Worm (Caenorhabditis elegans): ENCODE measurements around the gene ugt-59.

Gene ugt-59

DNA sequence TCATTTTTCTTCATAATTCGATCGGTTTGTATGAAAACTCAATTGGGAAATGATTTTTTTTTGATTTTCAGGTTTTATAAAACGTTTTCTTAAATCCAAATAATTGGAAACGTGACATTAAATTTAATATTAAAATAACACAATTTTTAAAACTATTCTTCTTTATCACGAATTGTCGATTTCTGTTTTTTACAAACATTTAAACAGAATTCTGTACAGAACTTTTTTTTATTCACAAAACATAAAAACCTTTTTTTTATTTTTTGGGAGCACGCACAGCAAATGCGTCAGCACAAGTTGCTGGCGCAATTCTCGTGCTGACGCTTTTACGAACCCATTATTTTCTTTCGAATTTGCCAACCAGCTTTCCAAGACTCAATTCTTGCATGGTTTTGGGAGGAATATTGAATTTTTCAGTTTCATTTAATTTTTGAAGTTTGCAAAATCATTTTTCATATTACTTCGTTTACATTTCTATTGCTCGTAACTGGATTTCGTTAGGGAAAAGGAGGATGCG is 13.4 kb downstream of the ugt-59 start, which contains the start of gene mpz-5 (continued):
- TF ChIP-seq unc-55 (GFP tag; optimal IDR thresholded peaks at IDR 0.05): no peak
- TF ChIP-seq ceh-24 (tag; optimal IDR thresholded peaks at IDR 0.05): no peak
- TF ChIP-seq sox-2 (GFP tag; IDR thresholded peaks at IDR 0.05): no peak
- TF ChIP-seq pros-1 (tag; optimal IDR thresholded peaks at IDR 0.05): no peak
- TF ChIP-seq unc-42 (tag; optimal IDR thresholded peaks at IDR 0.05): no peak
- no peak for TF ChIP-seq dmd-4 (tag; optimal IDR thresholded peaks at IDR 0.05; ENCODE audit: borderline replicate concordance)
- TF ChIP-seq F13H6.1 (tag; optimal IDR thresholded peaks at IDR 0.05): no peak
- peak; percentile 40 for TF ChIP-seq nfya-1 (tag; optimal IDR thresholded peaks at IDR 0.05)
- peak; percentile 9 for TF ChIP-seq lin-11 (tag; optimal IDR thresholded peaks at IDR 0.05)
- no peak for TF ChIP-seq elt-4 (tag; optimal IDR thresholded peaks at IDR 0.05)
- TF ChIP-seq Y22D7AL.16 (tag; optimal IDR thresholded peaks at IDR 0.05): no peak
- no peak for TF ChIP-seq ceh-48 (tag; optimal IDR thresholded peaks at IDR 0.05)

DNA sequence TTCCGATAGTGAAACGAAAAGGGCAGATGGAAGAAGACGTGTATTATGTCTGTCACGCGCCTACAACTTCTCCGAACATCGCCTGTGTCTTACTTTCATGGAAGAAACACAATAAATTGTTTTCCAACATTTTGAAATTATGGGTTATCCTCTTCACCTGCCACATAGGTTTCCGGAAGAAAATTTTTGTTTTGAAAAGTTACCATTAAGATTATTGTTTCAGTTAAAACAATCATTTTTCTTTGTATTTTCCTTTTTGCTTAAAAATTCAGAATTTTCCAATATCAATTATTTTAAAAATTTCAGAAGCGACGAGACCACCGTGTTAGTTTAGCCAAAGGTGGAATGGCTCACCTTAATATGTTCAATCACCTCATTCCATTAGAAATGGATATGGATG is 14.2 kb downstream of the ugt-59 start, which contains the start of gene mask-1:
TSS of gene mask-1 (plus strand) at position 301 of the 400 bp plus-strand sequence.
- TF ChIP-seq ttx-3 (tag; optimal IDR thresholded peaks at IDR 0.05) (no peak), nfya-1 (tag; optimal IDR thresholded peaks at IDR 0.05) (no peak), che-1 (tag; optimal IDR thresholded peaks at IDR 0.05) (no peak), pat-9 (tag; optimal IDR thresholded peaks at IDR 0.05) (no peak), T23F11.4 (GFP tag; optimal IDR thresholded peaks at IDR 0.05) (no peak), unc-3 (GFP tag; conservative IDR thresholded peaks at IDR 0.05) (no peak), unc-3 (tag; optimal IDR thresholded peaks at IDR 0.05) (no peak), fax-1 (tag; optimal IDR thresholded peaks at IDR 0.05) (no peak), ceh-45 (GFP tag; IDR thresholded peaks at IDR 0.05) (no peak), ahr-1 (tag; optimal IDR thresholded peaks at IDR 0.05) (no peak), lin-11 (tag; optimal IDR thresholded peaks at IDR 0.05) (no peak), hlh-6 (tag; optimal IDR thresholded peaks at IDR 0.05) (no peak), F13H6.1 (tag; optimal IDR thresholded peaks at IDR 0.05) (no peak), unc-42 (tag; optimal IDR thresholded peaks at IDR 0.05) (no peak)

DNA sequence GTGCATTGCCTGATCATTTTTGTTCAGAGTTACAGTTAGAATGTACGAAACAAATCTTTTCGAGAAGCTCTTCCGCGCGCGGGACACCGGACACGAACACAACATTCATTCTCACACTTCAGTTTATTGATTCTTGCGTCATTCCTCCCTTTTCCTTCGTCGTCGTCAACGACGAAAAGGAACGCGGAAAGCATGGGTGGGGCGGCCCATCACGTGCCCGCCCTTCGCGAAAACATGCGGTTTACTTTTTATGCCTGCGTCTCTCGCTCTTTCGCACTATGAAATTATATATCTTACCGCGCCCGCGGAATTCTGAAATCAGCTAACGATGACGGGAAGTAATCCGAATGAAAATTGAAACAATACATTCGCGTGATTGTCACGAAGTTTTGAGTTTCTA is 20.2 kb downstream of the ugt-59 start:
- TF ChIP-seq T23F11.4 (GFP tag; optimal IDR thresholded peaks at IDR 0.05): no peak
- no peak for TF ChIP-seq mec-3 (tag; optimal IDR thresholded peaks at IDR 0.05; ENCODE audit: borderline replicate concordance)
- peak; percentile 7 for TF ChIP-seq elt-2 (tag; optimal IDR thresholded peaks at IDR 0.05)
- TF ChIP-seq ztf-16 (tag; optimal IDR thresholded peaks at IDR 0.05): no peak
- TF ChIP-seq unc-55 (GFP tag; optimal IDR thresholded peaks at IDR 0.05): peak; percentile 49
- peak; percentile 80 for TF ChIP-seq ceh-34 (tag; optimal IDR thresholded peaks at IDR 0.05)
- no peak for TF ChIP-seq sdc-2 (tag; optimal IDR thresholded peaks at IDR 0.05)
- no peak for TF ChIP-seq C38D4.7 (GFP tag; optimal IDR thresholded peaks at IDR 0.05)
- TF ChIP-seq Y22D7AL.16 (tag; optimal IDR thresholded peaks at IDR 0.05): no peak
- no peak for TF ChIP-seq ceh-22 (tag; optimal IDR thresholded peaks at IDR 0.05)
- TF ChIP-seq hlh-8 (tag; optimal IDR thresholded peaks at IDR 0.05): no peak
- peak; percentile 71 for TF ChIP-seq rnt-1 (tag; optimal IDR thresholded peaks at IDR 0.05)
- TF ChIP-seq odd-2 (tag; optimal IDR thresholded peaks at IDR 0.05): no peak
- TF ChIP-seq ets-4 (tag; optimal IDR thresholded peaks at IDR 0.05): peak; percentile 4
- no peak for TF ChIP-seq dve-1 (tag; optimal IDR thresholded peaks at IDR 0.05)
- peak; percentile 2 for TF ChIP-seq ceh-2 (tag; optimal IDR thresholded peaks at IDR 0.05)
- peak; percentile 57 for TF ChIP-seq ceh-31 (tag; optimal IDR thresholded peaks at IDR 0.05)
- no peak for TF ChIP-seq pat-9 (tag; optimal IDR thresholded peaks at IDR 0.05)
- TF ChIP-seq pqm-1 (tag; optimal IDR thresholded peaks at IDR 0.05): no peak
- no peak for TF ChIP-seq pha-4 (tag; optimal IDR thresholded peaks at IDR 0.05)
- TF ChIP-seq unc-86 (tag; optimal IDR thresholded peaks at IDR 0.05): no peak
- TF ChIP-seq hlh-13 (GFP tag; optimal IDR thresholded peaks at IDR 0.05): no peak
- no peak for TF ChIP-seq F13H6.1 (tag; optimal IDR thresholded peaks at IDR 0.05)
- no peak for TF ChIP-seq nhr-232 (tag; optimal IDR thresholded peaks at IDR 0.05)
- no peak for TF ChIP-seq fkh-6 (tag; optimal IDR thresholded peaks at IDR 0.05)
- no peak for TF ChIP-seq pha-2 (tag; optimal IDR thresholded peaks at IDR 0.05)
- no peak for TF ChIP-seq ceh-14 (tag; optimal IDR thresholded peaks at IDR 0.05)
- TF ChIP-seq ama-1 (optimal IDR thresholded peaks at IDR 0.05): no peak
- TF ChIP-seq unc-42 (tag; optimal IDR thresholded peaks at IDR 0.05): peak; percentile 41
- no peak for TF ChIP-seq K02D7.2 (tag; optimal IDR thresholded peaks at IDR 0.05)
- no peak for TF ChIP-seq ttx-3 (tag; optimal IDR thresholded peaks at IDR 0.05)
- no peak for TF ChIP-seq unc-3 (GFP tag; conservative IDR thresholded peaks at IDR 0.05)
- TF ChIP-seq unc-3 (tag; optimal IDR thresholded peaks at IDR 0.05): no peak
- no peak for TF ChIP-seq ceh-9 (tag; optimal IDR thresholded peaks at IDR 0.05)
- TF ChIP-seq hlh-6 (tag; optimal IDR thresholded peaks at IDR 0.05): no peak
- TF ChIP-seq madf-2 (tag; optimal IDR thresholded peaks at IDR 0.05): no peak
- peak; percentile 48 for TF ChIP-seq nfya-1 (tag; optimal IDR thresholded peaks at IDR 0.05)

Data from whole organism, late embryonic.